Fruit fly (Drosophila melanogaster) S2 (cell line): ENCODE results near the gene CG4270.

ENCODE experiments used
- CG8478 ChIP-seq: fragments of >200 bp; optimal IDR thresholded peaks from 2 replicates; lab custom pipeline; 2018
- CTCF ChIP-seq, 2 experiments: fragments of >200 bp; optimal IDR thresholded peaks; 2 replicates each; lab custom pipeline; 2018

DNA sequence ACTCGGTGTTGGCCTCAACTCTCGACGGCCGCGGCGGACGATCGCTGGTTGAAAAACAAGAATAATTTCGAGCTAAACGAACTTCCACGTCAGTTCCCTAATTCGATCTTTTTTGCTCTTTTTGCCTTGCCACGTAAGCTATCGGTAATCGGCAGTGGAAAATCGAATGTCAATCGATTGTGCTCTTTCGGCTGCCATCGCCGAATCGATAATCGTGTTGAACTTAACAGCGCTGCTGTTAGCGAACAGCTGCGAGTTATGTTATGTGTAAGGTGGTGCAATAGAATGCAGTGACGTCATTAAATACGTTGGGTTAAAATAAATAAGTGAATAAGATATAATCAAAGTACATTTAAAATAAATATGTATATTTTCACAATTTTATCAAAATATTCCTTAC, 26.5 kb upstream of the CG4270 start, which contains the start of gene Sec24CD:
- TF ChIP-seq CG8478 (lab: Kevin White, UChicago) (no peak), CTCF (optimal IDR thresholded peaks at IDR 0.05; lab: Kevin White, UChicago) (no peak)
